Fruit fly (Drosophila melanogaster) whole organism, embryonic: ENCODE results near the gene pr.
A peak's percentile ranks its signal among the peaks of the same experiment; 100 is the strongest.

ENCODE experiments used
- Adf1 ChIP-seq: fragments of 200-800 bp; sonication (Bioruptor generic); IDR thresholded peaks from 2 replicates; pipeline ENCODE4 v1.3.6; 2022; ENCODE audit warnings: missing biosample characterization, missing genetic modification characterization
- Bdp1 ChIP-seq: fragments of 200-800 bp; sonication (Bioruptor generic); optimal IDR thresholded peaks from 3 replicates; lab custom pipeline; 2016; ENCODE audit warnings: missing biosample characterization, missing genetic modification characterization
- Bgb ChIP-seq: fragments of 200-800 bp; sonication (Bioruptor generic); IDR thresholded peaks from 2 replicates; pipeline ENCODE4 v1.3.6; 2022; ENCODE audit warnings: missing biosample characterization, missing genetic modification characterization; ENCODE audit not compliant: partially characterized antibody
- Bteb2 ChIP-seq: fragments of 200-800 bp; sonication (Bioruptor generic); optimal IDR thresholded peaks from 2 replicates; lab custom pipeline; 2016; ENCODE audit warnings: missing biosample characterization, missing genetic modification characterization
- CG11093 ChIP-seq: fragments of 200-800 bp; sonication (Bioruptor generic); IDR thresholded peaks from 3 replicates; pipeline ENCODE4 v1.3.6; 2022; ENCODE audit warnings: missing biosample characterization, missing genetic modification characterization
- CG11398 ChIP-seq: fragments of 200-800 bp; sonication (Bioruptor generic); optimal IDR thresholded peaks from 2 replicates; lab custom pipeline; 2016; ENCODE audit warnings: missing biosample characterization, missing genetic modification characterization
- CG12104 ChIP-seq: fragments of 200-800 bp; sonication (Bioruptor generic); optimal IDR thresholded peaks from 3 replicates; lab custom pipeline; 2016; ENCODE audit warnings: missing biosample characterization, missing genetic modification characterization
- CG12155 ChIP-seq: fragments of 200-800 bp; sonication (Bioruptor generic); optimal IDR thresholded peaks from 3 replicates; lab custom pipeline; 2016; ENCODE audit warnings: missing biosample characterization, missing genetic modification characterization
- CG12659 ChIP-seq: fragments of 200-800 bp; sonication (Bioruptor generic); optimal IDR thresholded peaks from 3 replicates; lab custom pipeline; 2017; ENCODE audit warnings: mild to moderate bottlenecking, missing biosample characterization, missing genetic modification reagents, missing genetic modification characterization
- CG12942 ChIP-seq: fragments of 200-800 bp; sonication (Bioruptor generic); optimal IDR thresholded peaks from 3 replicates; lab custom pipeline; 2016; ENCODE audit warnings: missing biosample characterization, missing genetic modification characterization
- CG16813 ChIP-seq: fragments of 200-800 bp; sonication (Bioruptor generic); IDR thresholded peaks from 3 replicates; pipeline ENCODE4 v1.3.6; 2022; ENCODE audit warnings: missing biosample characterization, missing genetic modification characterization; ENCODE audit not compliant: partially characterized antibody
- CG17385 ChIP-seq: fragments of 200-800 bp; sonication (Bioruptor generic); optimal IDR thresholded peaks from 3 replicates; lab custom pipeline; 2018; ENCODE audit warnings: missing biosample characterization, mild to moderate bottlenecking, missing genetic modification characterization
- CG2202 ChIP-seq: fragments of 200-800 bp; sonication (Bioruptor generic); optimal IDR thresholded peaks from 2 replicates; lab custom pipeline; 2018; ENCODE audit warnings: missing biosample characterization, mild to moderate bottlenecking, missing genetic modification characterization
- CG3163 ChIP-seq: fragments of 200-800 bp; sonication (Bioruptor generic); optimal IDR thresholded peaks from 3 replicates; lab custom pipeline; 2016; ENCODE audit warnings: missing biosample characterization, missing genetic modification characterization
- CG33557 ChIP-seq: fragments of 200-800 bp; sonication (Bioruptor generic); optimal IDR thresholded peaks from 2 replicates; lab custom pipeline; 2019; ENCODE audit warnings: missing biosample characterization, mild to moderate bottlenecking, missing genetic modification characterization, moderate library complexity
- CG3838 ChIP-seq: fragments of 200-800 bp; sonication (Bioruptor generic); optimal IDR thresholded peaks from 3 replicates; lab custom pipeline; 2016; ENCODE audit warnings: missing biosample characterization, missing genetic modification characterization
- CG6791 ChIP-seq: fragments of 200-800 bp; sonication (Bioruptor generic); IDR thresholded peaks from 3 replicates; pipeline ENCODE4 v1.3.6; 2022; ENCODE audit warnings: missing biosample characterization, missing genetic modification characterization; ENCODE audit not compliant: partially characterized antibody
- CG6813 ChIP-seq: fragments of 200-800 bp; sonication (Bioruptor generic); optimal IDR thresholded peaks from 2 replicates; lab custom pipeline; 2017; ENCODE audit warnings: missing biosample characterization, missing genetic modification characterization, mild to moderate bottlenecking, moderate library complexity, missing genetic modification reagents
- CG7556 ChIP-seq: fragments of 200-800 bp; sonication (Bioruptor generic); optimal IDR thresholded peaks from 2 replicates; lab custom pipeline; 2017; ENCODE audit warnings: missing biosample characterization, mild to moderate bottlenecking, missing genetic modification characterization
- CG8478 ChIP-seq: fragments of >200 bp; optimal IDR thresholded peaks from 2 replicates; lab custom pipeline; 2018
- CG8765 ChIP-seq: fragments of 200-800 bp; sonication (Bioruptor generic); IDR thresholded peaks from 2 replicates; pipeline ENCODE4 v1.3.6; 2022; ENCODE audit warnings: missing biosample characterization, missing genetic modification characterization
- CG9437 ChIP-seq: fragments of 200-800 bp; sonication (Bioruptor generic); optimal IDR thresholded peaks from 2 replicates; lab custom pipeline; 2018; ENCODE audit warnings: missing biosample characterization, mild to moderate bottlenecking, missing genetic modification characterization
- CG9876 ChIP-seq: fragments of 200-800 bp; sonication (Bioruptor generic); optimal IDR thresholded peaks from 2 replicates; lab custom pipeline; 2016; ENCODE audit warnings: missing biosample characterization, missing genetic modification characterization
- Dref ChIP-seq: fragments of 200-800 bp; sonication (Bioruptor generic); IDR thresholded peaks from 2 replicates; pipeline ENCODE4 v1.3.6; 2022; ENCODE audit warnings: missing biosample characterization, missing genetic modification characterization
- Gug ChIP-seq: fragments of 200-800 bp; sonication (Bioruptor generic); IDR thresholded peaks from 4 replicates; pipeline ENCODE4 v1.3.6; 2022; ENCODE audit warnings: missing biosample characterization, missing genetic modification characterization
- HHEX ChIP-seq: fragments of 200-800 bp; sonication (Bioruptor generic); optimal IDR thresholded peaks from 3 replicates; lab custom pipeline; 2017; ENCODE audit warnings: missing biosample characterization, mild to moderate bottlenecking, missing genetic modification characterization, missing genetic modification reagents
- HLH3B ChIP-seq: fragments of 200-800 bp; sonication (Bioruptor generic); IDR thresholded peaks from 2 replicates; pipeline ENCODE4 v1.3.6; 2022; ENCODE audit warnings: missing biosample characterization, missing genetic modification characterization
- Hr51 ChIP-seq, 2 experiments: fragments of 200-800 bp; sonication (Bioruptor generic); optimal IDR thresholded peaks; 2 replicates in 1 of 2; 3 replicates in 1 of 2; lab custom pipeline; 2016 to 2018; ENCODE audit warnings: missing biosample characterization in 2 of 2, missing genetic modification characterization in 2 of 2, mild to moderate bottlenecking in 1 of 2, moderate library complexity in 1 of 2
- Lhr ChIP-seq: fragments of 200-800 bp; sonication (Bioruptor generic); optimal IDR thresholded peaks from 3 replicates; lab custom pipeline; 2017; ENCODE audit warnings: mild to moderate bottlenecking, missing biosample characterization, missing genetic modification reagents, missing genetic modification characterization
- Oli ChIP-seq: fragments of 200-800 bp; sonication (Bioruptor generic); optimal IDR thresholded peaks from 2 replicates; lab custom pipeline; 2018; ENCODE audit warnings: missing biosample characterization, mild to moderate bottlenecking, missing genetic modification characterization, moderate library complexity
- Sox102F ChIP-seq: fragments of 200-800 bp; sonication (Bioruptor generic); optimal IDR thresholded peaks from 2 replicates; lab custom pipeline; 2018; ENCODE audit warnings: missing biosample characterization, mild to moderate bottlenecking, missing genetic modification characterization, moderate library complexity
- Spps ChIP-seq: fragments of 200-800 bp; sonication (Bioruptor generic); optimal IDR thresholded peaks from 2 replicates; lab custom pipeline; 2018; ENCODE audit warnings: missing biosample characterization, mild to moderate bottlenecking, missing genetic modification characterization
- Stat92E ChIP-seq, 3 experiments: fragments of >200 bp in 2 of 3; fragments of 200-800 bp in 1 of 3; sonication (Bioruptor generic) in 1 of 3; optimal IDR thresholded peaks; 2 replicates each; lab custom pipeline; 2017 to 2019; ENCODE audit warnings: missing biosample characterization in 3 of 3, missing genetic modification characterization in 3 of 3, mild to moderate bottlenecking in 1 of 3, moderate library complexity in 1 of 3
- YL-1 ChIP-seq: fragments of 200-800 bp; sonication (Bioruptor generic); optimal IDR thresholded peaks from 3 replicates; lab custom pipeline; 2017; ENCODE audit warnings: missing biosample characterization, mild to moderate bottlenecking, missing genetic modification characterization
- aop ChIP-seq: fragments of 200-800 bp; sonication (Bioruptor generic); IDR thresholded peaks from 2 replicates; pipeline ENCODE4 v1.3.6; 2022; ENCODE audit warnings: missing biosample characterization, missing genetic modification characterization
- bcd ChIP-seq: fragments of 200-800 bp; sonication (Bioruptor generic); optimal IDR thresholded peaks from 2 replicates; lab custom pipeline; 2017; ENCODE audit warnings: missing biosample characterization, mild to moderate bottlenecking, missing genetic modification characterization
- bowl ChIP-seq: fragments of 200-800 bp; sonication (Bioruptor generic); IDR thresholded peaks from 2 replicates; pipeline ENCODE4 v1.3.6; 2022; ENCODE audit warnings: missing biosample characterization, missing genetic modification characterization
- br ChIP-seq: fragments of >200 bp; optimal IDR thresholded peaks from 2 replicates; lab custom pipeline; 2017
- chn ChIP-seq: fragments of 200-800 bp; sonication (Bioruptor generic); optimal IDR thresholded peaks from 2 replicates; lab custom pipeline; 2016; ENCODE audit warnings: missing biosample characterization, missing genetic modification characterization
- dati ChIP-seq: fragments of 200-800 bp; sonication (Bioruptor generic); IDR thresholded peaks from 2 replicates; pipeline ENCODE4 v1.3.6; 2022; ENCODE audit warnings: missing biosample characterization, missing genetic modification characterization
- h ChIP-seq: fragments of >200 bp; optimal IDR thresholded peaks from 2 replicates; lab custom pipeline; 2017
- hb ChIP-seq: fragments of 200-800 bp; sonication (Bioruptor generic); IDR thresholded peaks from 3 replicates; pipeline ENCODE4 v1.3.6; 2022; ENCODE audit warnings: missing biosample characterization, missing genetic modification characterization; ENCODE audit not compliant: partially characterized antibody
- her ChIP-seq: fragments of 200-800 bp; sonication (Bioruptor generic); optimal IDR thresholded peaks from 2 replicates; lab custom pipeline; 2016; ENCODE audit warnings: missing biosample characterization, missing genetic modification characterization
- p53 ChIP-seq: fragments of 200-800 bp; sonication (Bioruptor generic); optimal IDR thresholded peaks from 2 replicates; lab custom pipeline; 2016; ENCODE audit warnings: missing biosample characterization, missing genetic modification characterization
- pan ChIP-seq, 4 experiments: fragments of >200 bp in 3 of 4; fragments of 200-800 bp in 1 of 4; sonication (Bioruptor generic) in 1 of 4; optimal IDR thresholded peaks in 3 of 4; IDR thresholded peaks in 1 of 4; 2 replicates each; pipeline versions ENCODE4 v1.3.6 to Lab custom; 2017 to 2022; ENCODE audit warnings: missing biosample characterization in 2 of 4, missing genetic modification characterization in 2 of 4, mixed read lengths in 1 of 4
- shn ChIP-seq: fragments of 200-800 bp; sonication (Bioruptor generic); optimal IDR thresholded peaks from 3 replicates; lab custom pipeline; 2016; ENCODE audit warnings: missing biosample characterization, missing genetic modification characterization
- sim ChIP-seq: fragments of 200-800 bp; sonication (Bioruptor generic); IDR thresholded peaks from 2 replicates; pipeline ENCODE4 v1.3.6; 2022; ENCODE audit warnings: missing biosample characterization, missing genetic modification characterization
- sima ChIP-seq: fragments of 200-800 bp; sonication (Bioruptor generic); optimal IDR thresholded peaks from 2 replicates; lab custom pipeline; 2016; ENCODE audit warnings: missing biosample characterization, missing genetic modification characterization
- sug ChIP-seq: fragments of 200-800 bp; optimal IDR thresholded peaks from 2 replicates; lab custom pipeline; 2019; ENCODE audit warnings: missing biosample characterization, mild to moderate bottlenecking, missing genetic modification characterization, moderate library complexity
- zen ChIP-seq: fragments of 200-800 bp; sonication (Bioruptor generic); optimal IDR thresholded peaks from 3 replicates; lab custom pipeline; 2018; ENCODE audit warnings: missing biosample characterization, mild to moderate bottlenecking, missing genetic modification characterization, moderate library complexity

pr gene

dm6 chr2L:20091094-20091679 lies 15.9 kb upstream of the pr start, which contains the start of the genes CG10747 and Pyroxd1 (continued):
- TF ChIP-seq Bgb (GFP tag; lab: Robert Waterston, UW) (peak; percentile 11; the same call in 1 of the 2 replicates), CG12659 (GFP tag; lab: Kevin White, UChicago) (peak; percentile 98), zen (tag; lab: Kevin White, UChicago) (peak; percentile 91), CG6813 (GFP tag; lab: Kevin White, UChicago) (peak; percentile 91), dati (GFP tag; lab: Robert Waterston, UW) (peak; percentile 49; the same call in 1 of the 2 replicates), chn (GFP tag; lab: Kevin White, UChicago) (peak; percentile 96), CG11093 (GFP tag; lab: Robert Waterston, UW) (peak; percentile 95), Adf1 (GFP tag; lab: Robert Waterston, UW) (peak; percentile 83), CG3838 (peak; percentile 91), aop (GFP tag; lab: Robert Waterston, UW) (peak; percentile 33; the same call in 1 of the 2 replicates), p53 (GFP tag; lab: Kevin White, UChicago) (peak; percentile 80), CG12155 (GFP tag; lab: Kevin White, UChicago) (peak; percentile 96), Spps (tag; lab: Kevin White, UChicago) (peak; percentile 88), CG7556 (GFP tag; lab: Kevin White, UChicago) (peak; percentile 97), CG12942 (peak; percentile 96), CG3163 (peak; percentile 76), CG9876 (peak; percentile 88), HHEX (GFP tag; lab: Kevin White, UChicago) (peak; percentile 94), Sox102F (GFP tag; lab: Kevin White, UChicago) (peak; percentile 97), Lhr (GFP tag; lab: Kevin White, UChicago) (peak; percentile 87), Gug (GFP tag; lab: Robert Waterston, UW) (peak; percentile 97), br (lab: Kevin White, UChicago) (no peak), sima (peak; percentile 64), CG2202 (tag; lab: Kevin White, UChicago) (peak; percentile 81), bowl (peak; percentile 84), YL-1 (GFP tag; lab: Kevin White, UChicago) (peak; percentile 96), Bteb2 (GFP tag; lab: Kevin White, UChicago) (peak; percentile 92), CG17385 (peak; percentile 94), CG11398 (GFP tag; lab: Kevin White, UChicago) (peak; percentile 87), Oli (tag; lab: Kevin White, UChicago) (peak; percentile 97), CG8765 (peak; percentile 94), CG9437 (GFP tag; lab: Kevin White, UChicago) (peak; percentile 94), Stat92E (GFP tag; optimal IDR thresholded peaks at IDR 0.05; lab: Kevin White, UChicago) (peak in 1 of 3 experiments; percentile 83), bcd (GFP tag; lab: Kevin White, UChicago) (peak; percentile 96), hb (no peak), pan (optimal IDR thresholded peaks at IDR 0.05; lab: Kevin White, UChicago) (no peak), pan (GFP tag; optimal IDR thresholded peaks at IDR 0.05 in 1 of 2, IDR thresholded peaks at IDR 0.05 in 1 of 2) (peak in 1 of 2 experiments; percentile 95), CG16813 (GFP tag; lab: Robert Waterston, UW) (no peak), her (peak; percentile 89), HLH3B (GFP tag; lab: Robert Waterston, UW) (peak; percentile 93), CG8478 (lab: Kevin White, UChicago) (no peak), Hr51 (GFP tag; optimal IDR thresholded peaks at IDR 0.05; lab: Kevin White, UChicago) (peak; percentile 94 to 97), CG6791 (no peak), CG33557 (peak; percentile 94), CG12104 (GFP tag; lab: Kevin White, UChicago) (peak; percentile 95), h (no peak), sim (peak; percentile 84), shn (GFP tag; lab: Kevin White, UChicago) (peak; percentile 96), sug (tag; lab: Kevin White, UChicago) (peak; percentile 97), Dref (GFP tag; lab: Robert Waterston, UW) (peak; percentile 43), Bdp1 (GFP tag; lab: Kevin White, UChicago) (peak; percentile 88)
